Worm (Caenorhabditis elegans): ENCODE data around the gene F45E6.1.

The F45E6.1 gene

DNA sequence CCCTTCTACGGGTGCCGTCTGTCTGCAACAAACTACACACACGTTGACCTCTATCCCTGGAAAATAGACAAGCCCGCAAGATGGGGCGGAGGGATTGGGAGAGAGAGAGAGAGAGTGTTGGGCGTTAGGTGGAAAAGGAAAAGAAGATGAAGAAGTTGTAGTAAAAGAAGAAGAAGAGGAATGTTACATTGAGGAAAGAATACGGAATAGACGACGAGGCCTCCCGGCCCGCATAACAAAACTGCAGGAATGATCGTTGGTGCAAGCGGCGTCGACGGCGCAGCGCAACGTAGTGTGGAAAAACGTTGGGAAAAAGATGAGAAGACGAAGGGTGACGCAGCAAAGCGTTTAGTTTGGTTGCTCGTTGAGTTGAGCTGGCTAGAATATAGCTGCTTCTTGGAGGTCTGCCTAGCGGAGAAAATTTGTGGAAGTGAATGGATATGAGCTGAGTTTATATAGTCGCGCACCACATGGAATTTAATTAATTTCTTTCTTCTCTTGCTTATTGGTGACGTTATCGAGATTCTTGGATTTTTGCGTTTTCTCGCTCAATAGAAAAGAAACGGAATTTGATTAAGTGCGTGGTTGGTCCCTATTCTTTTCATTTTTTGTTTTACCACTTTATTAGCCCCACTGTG is 33.0 kb upstream of the F45E6.1 start:
- TF ChIP-seq ztf-4 (tag; optimal IDR thresholded peaks at IDR 0.05) (peak; percentile 68), nhr-77 (tag; optimal IDR thresholded peaks at IDR 0.05) (no peak), egl-27 (tag; optimal IDR thresholded peaks at IDR 0.05) (peak; percentile 64), aly-2 (tag; optimal IDR thresholded peaks at IDR 0.05) (no peak), nhr-129 (tag; optimal IDR thresholded peaks at IDR 0.05) (peak; percentile 80), Y55F3AM.14 (GFP tag; optimal IDR thresholded peaks at IDR 0.05) (peak; percentile 9), sem-4 (tag; optimal IDR thresholded peaks at IDR 0.05) (peak; percentile 68), lin-11 (tag; optimal IDR thresholded peaks at IDR 0.05) (peak; percentile 40), sma-3 (GFP tag; optimal IDR thresholded peaks at IDR 0.05) (peak; percentile 21), nhr-25 (tag; optimal IDR thresholded peaks at IDR 0.05) (no peak), fos-1 (tag; optimal IDR thresholded peaks at IDR 0.05) (peak; percentile 74), lin-13 (GFP tag; optimal IDR thresholded peaks at IDR 0.05) (peak; percentile 37), lsy-2 (tag; optimal IDR thresholded peaks at IDR 0.05) (peak in 1 of 2 experiments; percentile 64), C34F6.9 (tag; optimal IDR thresholded peaks at IDR 0.05) (peak; percentile 71), nhr-6 (tag; optimal IDR thresholded peaks at IDR 0.05) (peak; percentile 42), nhr-21 (tag; optimal IDR thresholded peaks at IDR 0.05) (peak; percentile 57), crh-2 (tag; optimal IDR thresholded peaks at IDR 0.05) (peak; percentile 74), peb-1 (tag; optimal IDR thresholded peaks at IDR 0.05) (no peak), zag-1 (tag; optimal IDR thresholded peaks at IDR 0.05) (peak; percentile 64), sma-9 (GFP tag; optimal IDR thresholded peaks at IDR 0.05) (peak; percentile 91), sma-9 (tag; optimal IDR thresholded peaks at IDR 0.05) (no peak), unc-55 (GFP tag; optimal IDR thresholded peaks at IDR 0.05) (peak; percentile 72), dmd-4 (tag; optimal IDR thresholded peaks at IDR 0.05) (no peak), mdl-1 (tag; optimal IDR thresholded peaks at IDR 0.05) (peak in 1 of 2 experiments; percentile 32), F13H6.1 (tag; optimal IDR thresholded peaks at IDR 0.05) (peak; percentile 86)

DNA sequence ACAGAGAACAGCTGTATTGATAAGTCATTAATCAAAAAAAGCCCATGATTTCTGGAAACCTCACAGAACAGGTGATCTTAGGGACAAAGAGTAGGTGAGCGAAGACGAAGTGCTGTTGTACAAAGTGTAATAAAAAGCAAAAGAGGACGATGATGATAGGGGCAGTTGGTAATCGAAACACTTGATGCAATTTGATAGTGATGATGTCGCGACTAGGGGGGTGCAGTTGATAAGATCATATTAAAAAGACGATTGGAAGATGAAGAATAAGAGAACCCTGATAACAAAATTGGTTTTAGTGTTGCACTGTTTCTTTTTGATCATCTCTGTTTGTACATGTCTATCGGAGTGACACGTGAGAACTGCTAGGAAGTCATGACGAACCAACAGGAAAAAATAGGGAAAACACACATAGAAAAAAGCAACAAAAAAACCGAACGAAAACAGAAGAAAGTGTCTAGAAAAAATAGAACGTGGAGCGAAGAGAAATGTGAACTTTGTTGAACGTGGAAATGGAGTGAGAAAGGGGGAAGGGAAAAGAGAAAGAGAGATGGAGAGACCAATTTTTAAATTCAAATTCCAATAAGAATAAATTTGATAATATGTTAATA is 32.2 kb upstream of the F45E6.1 start:
- peak; percentile 56 for TF ChIP-seq C34F6.9 (tag; optimal IDR thresholded peaks at IDR 0.05)
- peak; percentile 47 for TF ChIP-seq lin-13 (GFP tag; optimal IDR thresholded peaks at IDR 0.05)
- no peak for TF ChIP-seq nhr-237 (tag; optimal IDR thresholded peaks at IDR 0.05)
- TF ChIP-seq lsy-2 (tag; optimal IDR thresholded peaks at IDR 0.05): peak in 1 of 2 experiments; percentile 69
- peak; percentile 71 for TF ChIP-seq nhr-21 (tag; optimal IDR thresholded peaks at IDR 0.05)
- no peak for TF ChIP-seq lin-39 (tag; optimal IDR thresholded peaks at IDR 0.05)
- peak; percentile 16 for TF ChIP-seq ztf-4 (tag; optimal IDR thresholded peaks at IDR 0.05)
- TF ChIP-seq nhr-10 (tag; optimal IDR thresholded peaks at IDR 0.05): no peak
- TF ChIP-seq nhr-77 (tag; optimal IDR thresholded peaks at IDR 0.05): no peak
- TF ChIP-seq ceh-82 (tag; optimal IDR thresholded peaks at IDR 0.05): no peak
- TF ChIP-seq sem-4 (tag; optimal IDR thresholded peaks at IDR 0.05): peak; percentile 62
- no peak for TF ChIP-seq unc-62 (GFP tag; optimal IDR thresholded peaks at IDR 0.05)
- TF ChIP-seq sma-9 (GFP tag; optimal IDR thresholded peaks at IDR 0.05): peak; percentile 96
- TF ChIP-seq sma-9 (tag; optimal IDR thresholded peaks at IDR 0.05): no peak
- TF ChIP-seq skn-1 (tag; optimal IDR thresholded peaks at IDR 0.05): no peak
- TF ChIP-seq alr-1 (tag; optimal IDR thresholded peaks at IDR 0.05): no peak
- TF ChIP-seq mab-5 (tag; optimal IDR thresholded peaks at IDR 0.05): peak; percentile 64
- TF ChIP-seq ceh-16 (tag; optimal IDR thresholded peaks at IDR 0.05): no peak
- no peak for TF ChIP-seq ztf-1 (GFP tag; conservative IDR thresholded peaks at IDR 0.05)
- TF ChIP-seq snpc-4 (tag; optimal IDR thresholded peaks at IDR 0.05): no peak
- no peak for TF ChIP-seq nhr-23 (tag; optimal IDR thresholded peaks at IDR 0.05)
- TF ChIP-seq elt-1 (tag; optimal IDR thresholded peaks at IDR 0.05): no peak
- no peak for TF ChIP-seq dmd-4 (tag; optimal IDR thresholded peaks at IDR 0.05)
- TF ChIP-seq aly-2 (tag; optimal IDR thresholded peaks at IDR 0.05): no peak
- TF ChIP-seq zag-1 (tag; optimal IDR thresholded peaks at IDR 0.05): no peak
- TF ChIP-seq crh-2 (tag; optimal IDR thresholded peaks at IDR 0.05): peak; percentile 88
- TF ChIP-seq nhr-129 (tag; optimal IDR thresholded peaks at IDR 0.05): peak; percentile 90
- no peak for TF ChIP-seq nhr-11 (tag; optimal IDR thresholded peaks at IDR 0.05)
- TF ChIP-seq fos-1 (tag; optimal IDR thresholded peaks at IDR 0.05): peak; percentile 89
- TF ChIP-seq nhr-6 (tag; optimal IDR thresholded peaks at IDR 0.05): peak; percentile 47
- TF ChIP-seq nhr-12 (tag; optimal IDR thresholded peaks at IDR 0.05): no peak
- no peak for TF ChIP-seq lin-11 (tag; optimal IDR thresholded peaks at IDR 0.05)
- TF ChIP-seq ZK546.5 (tag; optimal IDR thresholded peaks at IDR 0.05): no peak
- no peak for TF ChIP-seq ztf-11 (tag; optimal IDR thresholded peaks at IDR 0.05)
- TF ChIP-seq ama-1 (optimal IDR thresholded peaks at IDR 0.05): peak; percentile 39
- peak; percentile 89 for TF ChIP-seq F13H6.1 (tag; optimal IDR thresholded peaks at IDR 0.05)
- TF ChIP-seq egl-27 (tag; optimal IDR thresholded peaks at IDR 0.05): peak; percentile 48
- TF ChIP-seq unc-55 (GFP tag; optimal IDR thresholded peaks at IDR 0.05): no peak
- TF ChIP-seq unc-39 (tag; optimal IDR thresholded peaks at IDR 0.05): no peak
- TF ChIP-seq mdl-1 (tag; optimal IDR thresholded peaks at IDR 0.05): peak in 1 of 2 experiments; percentile 24
- TF ChIP-seq elt-3 (tag; optimal IDR thresholded peaks at IDR 0.05): no peak
- TF ChIP-seq sma-3 (GFP tag; optimal IDR thresholded peaks at IDR 0.05): peak; percentile 83
- TF ChIP-seq Y55F3AM.14 (GFP tag; optimal IDR thresholded peaks at IDR 0.05): peak; percentile 31
- TF ChIP-seq nhr-25 (tag; optimal IDR thresholded peaks at IDR 0.05): peak; percentile 57
- peak; percentile 44 for TF ChIP-seq blmp-1 (tag; optimal IDR thresholded peaks at IDR 0.05; ENCODE audit: insufficient read depth)
- TF ChIP-seq peb-1 (tag; optimal IDR thresholded peaks at IDR 0.05): no peak
- TF ChIP-seq gmeb-1 (tag; optimal IDR thresholded peaks at IDR 0.05): peak; percentile 38

Data from whole organism, L2 larva.